Worm (Caenorhabditis elegans): ENCODE results near the gene C08A9.10.

ce11 chrX:17054121-17054520 lies 26.9 kb upstream of the C08A9.10 start:
- TF ChIP-seq lir-3 (tag; optimal IDR thresholded peaks at IDR 0.05) (no peak), nhr-11 (tag; optimal IDR thresholded peaks at IDR 0.05) (no peak), ceh-82 (tag; optimal IDR thresholded peaks at IDR 0.05) (no peak), dmd-6 (GFP tag; IDR thresholded peaks at IDR 0.05) (no peak)

Measured in whole organism, L4 larva.